Worm (Caenorhabditis elegans) whole organism, L2 larva: ENCODE results near the gene C06A12.19.
A peak's percentile ranks its signal among the peaks of the same experiment; 100 is the strongest.

Experiments
- F13H6.1 ChIP-seq: sonication (generic microtip); optimal IDR thresholded peaks from 2 replicates; lab custom pipeline; 2016; ENCODE audit warnings: missing genetic modification characterization, missing compliant biosample characterization
- R02D3.7 ChIP-seq: fragments of 150-350 bp; optimal IDR thresholded peaks from 2 replicates; lab custom pipeline; 2014; ENCODE audit warnings: missing biosample characterization, missing genetic modification characterization
- Y55F3AM.14 ChIP-seq: fragments of 200-800 bp; sonication (Bioruptor generic); optimal IDR thresholded peaks from 2 replicates; lab custom pipeline; 2018; ENCODE audit warnings: mild to moderate bottlenecking, missing genetic modification characterization, missing compliant biosample characterization
- blmp-1 ChIP-seq: sonication (generic microtip); optimal IDR thresholded peaks from 2 replicates; lab custom pipeline; 2017; ENCODE audit warnings: missing genetic modification characterization, mild to moderate bottlenecking, missing compliant biosample characterization, antibody characterized with exemption, moderate library complexity; ENCODE audit not compliant: insufficient read depth
- ceh-82 ChIP-seq: fragments of 150-350 bp; optimal IDR thresholded peaks from 2 replicates; lab custom pipeline; 2014; ENCODE audit warnings: missing biosample characterization, missing genetic modification characterization
- crh-2 ChIP-seq: sonication (generic microtip); optimal IDR thresholded peaks from 2 replicates; lab custom pipeline; 2017; ENCODE audit warnings: missing biosample characterization, missing genetic modification characterization
- elt-1 ChIP-seq: fragments of 150-350 bp; optimal IDR thresholded peaks from 2 replicates; lab custom pipeline; 2014; ENCODE audit warnings: missing biosample characterization, missing genetic modification characterization
- fos-1 ChIP-seq: fragments of 150-350 bp; optimal IDR thresholded peaks from 2 replicates; lab custom pipeline; 2014; ENCODE audit warnings: missing biosample characterization, missing genetic modification characterization
- gmeb-1 ChIP-seq: fragments of 150-350 bp; optimal IDR thresholded peaks from 2 replicates; lab custom pipeline; 2014; ENCODE audit warnings: missing biosample characterization, missing genetic modification characterization
- mab-5 ChIP-seq: fragments of 150-350 bp; optimal IDR thresholded peaks from 2 replicates; lab custom pipeline; 2014; ENCODE audit warnings: missing biosample characterization, missing genetic modification characterization
- nhr-11 ChIP-seq: fragments of 150-350 bp; optimal IDR thresholded peaks from 2 replicates; lab custom pipeline; 2014; ENCODE audit warnings: missing biosample characterization, missing genetic modification characterization
- nhr-77 ChIP-seq: fragments of 150-350 bp; optimal IDR thresholded peaks from 2 replicates; lab custom pipeline; 2014; ENCODE audit warnings: missing biosample characterization, missing genetic modification characterization
- sma-3 ChIP-seq: sonication (generic microtip); optimal IDR thresholded peaks from 2 replicates; lab custom pipeline; 2016; ENCODE audit warnings: missing genetic modification reagents, missing genetic modification characterization, missing compliant biosample characterization
- sma-9 ChIP-seq, 2 experiments: fragments of 150-350 bp in 1 of 2; sonication (generic microtip) in 1 of 2; optimal IDR thresholded peaks; 2 replicates each; lab custom pipeline; 2014 to 2016; ENCODE audit warnings: missing genetic modification characterization in 2 of 2, mild to moderate bottlenecking in 1 of 2, missing biosample characterization in 1 of 2, missing compliant biosample characterization in 1 of 2, missing genetic modification reagents in 1 of 2, moderate library complexity in 1 of 2
- snpc-4 ChIP-seq: fragments of 150-350 bp; optimal IDR thresholded peaks from 2 replicates; lab custom pipeline; 2014; ENCODE audit warnings: missing biosample characterization, missing genetic modification characterization
- unc-55 ChIP-seq: fragments of 150-350 bp; sonication (generic microtip); optimal IDR thresholded peaks from 3 replicates; lab custom pipeline; 2014; ENCODE audit warnings: missing biosample characterization, missing genetic modification reagents, missing genetic modification characterization
- ztf-11 ChIP-seq: sonication (generic microtip); optimal IDR thresholded peaks from 2 replicates; lab custom pipeline; 2017; ENCODE audit warnings: missing biosample characterization, missing genetic modification characterization

The C06A12.19 gene

DNA sequence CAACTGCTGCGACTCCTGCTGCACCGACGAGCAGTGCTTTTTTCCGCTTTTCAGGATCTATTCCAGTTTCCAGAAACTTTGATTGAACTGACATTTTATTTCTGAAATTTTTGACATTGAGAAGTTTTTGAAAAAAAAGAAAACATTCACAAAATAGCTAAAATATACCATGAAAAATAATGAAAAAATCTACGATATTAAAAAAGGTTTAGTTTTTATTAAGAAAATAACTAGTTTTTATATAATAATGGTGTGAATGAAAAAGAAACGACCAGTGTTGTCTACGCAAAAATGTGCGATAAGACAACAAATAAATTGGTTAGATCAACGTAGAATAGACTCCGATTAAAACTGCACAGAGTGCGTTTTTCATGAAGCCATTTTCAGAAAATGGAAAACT is 34.4 kb downstream of the C06A12.19 start, which contains the start of gene pmp-4:
TSS of gene pmp-4 (minus strand) at position 101 of the 400 bp plus-strand sequence.
- TF ChIP-seq unc-55 = no peak
- TF ChIP-seq fos-1 (tag; lab: Kevin White, UChicago) = peak; percentile 10

DNA sequence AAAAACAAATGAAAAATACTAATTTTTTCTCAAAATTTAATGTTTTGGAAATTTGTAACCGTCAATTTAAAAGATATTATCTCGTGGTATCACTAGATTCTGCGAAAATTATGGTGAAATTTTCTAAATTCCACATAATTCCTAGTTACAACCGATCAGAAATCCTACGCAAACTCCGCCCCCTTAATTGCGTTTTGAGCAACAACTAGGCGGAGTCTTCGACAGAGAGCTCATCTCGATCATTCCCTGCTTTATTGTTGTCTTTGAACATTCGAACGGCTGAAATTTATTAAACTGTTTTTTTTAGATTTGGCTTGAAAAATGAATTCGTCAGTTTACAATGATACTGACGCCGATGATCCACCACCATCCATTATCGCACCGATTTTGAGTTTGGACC is 40.4 kb downstream of the C06A12.19 start, which contains the start of gene T02D1.4:
TSS of gene T02D1.4 (plus strand) at position 301 of the 400 bp plus-strand sequence.
- TF ChIP-seq nhr-77 (tag; lab: Kevin White, UChicago) = no peak
- TF ChIP-seq Y55F3AM.14 (GFP tag; lab: Kevin White, UChicago) = no peak
- TF ChIP-seq sma-3 (GFP tag; lab: Kevin White, UChicago) = no peak
- TF ChIP-seq fos-1 (tag; lab: Kevin White, UChicago) = no peak
- TF ChIP-seq ztf-11 (tag; lab: Kevin White, UChicago) = no peak
- TF ChIP-seq crh-2 = no peak
- no peak for TF ChIP-seq R02D3.7 (tag; lab: Kevin White, UChicago)
- no peak for TF ChIP-seq snpc-4 (tag; lab: Kevin White, UChicago)
- no peak for TF ChIP-seq blmp-1
- no peak for TF ChIP-seq nhr-11 (tag; lab: Kevin White, UChicago)
- no peak for TF ChIP-seq mab-5
- TF ChIP-seq ceh-82 = no peak
- TF ChIP-seq, all 48 proteins: peak for 0

- TF ChIP-seq F13H6.1 (tag; lab: Kevin White, UChicago) (no peak), mab-5 (no peak), ztf-11 (tag; lab: Kevin White, UChicago) (no peak), sma-9 (GFP tag; optimal IDR thresholded peaks at IDR 0.05; lab: Kevin White, UChicago) (no peak), sma-9 (tag; optimal IDR thresholded peaks at IDR 0.05; lab: Kevin White, UChicago) (no peak), elt-1 (no peak), gmeb-1 (no peak)
Observed at ce11 chrIV:17395910-17396309, 44.0 kb downstream of the C06A12.19 start, which contains the start of gene sru-15. sru-15 (plus strand) TSS chrIV:17396210.
